Worm (Caenorhabditis elegans): Measurements from ENCODE around the gene inso-1.

Gene inso-1

DNA sequence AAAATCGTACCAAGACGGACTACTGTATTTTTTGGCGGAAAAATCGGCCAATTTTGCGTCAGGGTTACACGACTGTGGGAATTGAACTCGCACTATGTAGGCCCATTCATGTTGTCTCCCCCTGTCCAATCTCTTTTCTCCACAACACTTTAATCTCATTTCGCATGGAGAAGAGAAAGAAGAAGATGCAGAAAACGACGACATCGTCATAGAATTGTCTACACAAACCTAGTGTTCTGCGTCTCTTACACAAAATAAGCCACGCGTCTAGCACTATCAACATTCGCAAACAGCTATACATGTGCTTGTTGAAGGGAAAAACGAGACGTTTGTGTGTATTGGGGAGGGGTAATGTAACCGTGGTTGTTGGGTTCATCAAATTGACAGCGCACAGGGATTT is 23.0 kb downstream of the inso-1 start (continued):
- peak; percentile 60; the same call in 1 of the 2 replicates for TF ChIP-seq ceh-88 (GFP tag; IDR thresholded peaks at IDR 0.05)
- peak; percentile 71 for TF ChIP-seq nhr-90 (tag; optimal IDR thresholded peaks at IDR 0.05; ENCODE audit: poor library complexity)
- TF ChIP-seq nhr-77 (tag; optimal IDR thresholded peaks at IDR 0.05) = peak; percentile 72
- no peak for TF ChIP-seq nhr-84 (tag; optimal IDR thresholded peaks at IDR 0.05)
- TF ChIP-seq snu-23 (GFP tag; optimal IDR thresholded peaks at IDR 0.05) = peak; percentile 93
- peak; percentile 83 for TF ChIP-seq lin-14 (GFP tag; optimal IDR thresholded peaks at IDR 0.05)
- TF ChIP-seq vab-15 (tag; optimal IDR thresholded peaks at IDR 0.05) = peak; percentile 52
- TF ChIP-seq zag-1 (tag; optimal IDR thresholded peaks at IDR 0.05) = peak; percentile 61
- TF ChIP-seq egl-13 (tag; optimal IDR thresholded peaks at IDR 0.05) = peak; percentile 34
- no peak for TF ChIP-seq sptf-1 (tag; optimal IDR thresholded peaks at IDR 0.05)
- TF ChIP-seq pag-3 (tag; optimal IDR thresholded peaks at IDR 0.05; ENCODE audit: borderline replicate concordance, insufficient read depth) = no peak
- TF ChIP-seq ceh-63 (GFP tag; optimal IDR thresholded peaks at IDR 0.05) = peak; percentile 58
- peak; percentile 70 for TF ChIP-seq nhr-71 (tag; optimal IDR thresholded peaks at IDR 0.05)
- TF ChIP-seq dpl-1 (GFP tag; optimal IDR thresholded peaks at IDR 0.05) = peak in 2 of 3 experiments; percentile 7 to 35
- TF ChIP-seq ama-1 (optimal IDR thresholded peaks at IDR 0.05) = no peak
- TF ChIP-seq ceh-82 (tag; optimal IDR thresholded peaks at IDR 0.05) = peak; percentile 67 to 91 (median 76)
- no peak for TF ChIP-seq aha-1 (tag; optimal IDR thresholded peaks at IDR 0.05)
- TF ChIP-seq sup-37 (GFP tag; optimal IDR thresholded peaks at IDR 0.05) = no peak
- peak; percentile 2 for TF ChIP-seq lin-15B (tag; optimal IDR thresholded peaks at IDR 0.05)
- TF ChIP-seq nhr-11 (tag; optimal IDR thresholded peaks at IDR 0.05) = peak; percentile 59
- no peak for TF ChIP-seq F16B12.6 (tag; optimal IDR thresholded peaks at IDR 0.05)
- peak; percentile 89 for TF ChIP-seq C16A3.4 (tag; optimal IDR thresholded peaks at IDR 0.05)
- TF ChIP-seq grh-1 (GFP tag; IDR thresholded peaks at IDR 0.05) = no peak; the same call in 1 of the 2 replicates
- TF ChIP-seq nhr-20 (tag; optimal IDR thresholded peaks at IDR 0.05) = peak; percentile 67
- TF ChIP-seq aly-2 (tag; optimal IDR thresholded peaks at IDR 0.05) = peak; percentile 67
- TF ChIP-seq nhr-237 (tag; optimal IDR thresholded peaks at IDR 0.05) = peak; percentile 71
- TF ChIP-seq mef-2 (tag; optimal IDR thresholded peaks at IDR 0.05) = no peak
- peak; percentile 59 for TF ChIP-seq snpc-4 (tag; optimal IDR thresholded peaks at IDR 0.05)
- no peak for TF ChIP-seq egl-27 (tag; optimal IDR thresholded peaks at IDR 0.05)
- peak; percentile 92 for TF ChIP-seq skn-1 (tag; optimal IDR thresholded peaks at IDR 0.05)
- TF ChIP-seq ets-5 (GFP tag; IDR thresholded peaks at IDR 0.05) = no peak
- TF ChIP-seq irx-1 (tag; optimal IDR thresholded peaks at IDR 0.05) = peak; percentile 73
- no peak for TF ChIP-seq nhr-28 (tag; optimal IDR thresholded peaks at IDR 0.05)
- peak; percentile 50 for TF ChIP-seq sox-4 (tag; optimal IDR thresholded peaks at IDR 0.05)
- no peak for TF ChIP-seq lir-3 (tag; optimal IDR thresholded peaks at IDR 0.05; ENCODE audit: poor library complexity)
- no peak for TF ChIP-seq pqm-1 (tag; optimal IDR thresholded peaks at IDR 0.05)
- TF ChIP-seq isw-1 (GFP tag; IDR thresholded peaks at IDR 0.05) = peak; percentile 52

DNA sequence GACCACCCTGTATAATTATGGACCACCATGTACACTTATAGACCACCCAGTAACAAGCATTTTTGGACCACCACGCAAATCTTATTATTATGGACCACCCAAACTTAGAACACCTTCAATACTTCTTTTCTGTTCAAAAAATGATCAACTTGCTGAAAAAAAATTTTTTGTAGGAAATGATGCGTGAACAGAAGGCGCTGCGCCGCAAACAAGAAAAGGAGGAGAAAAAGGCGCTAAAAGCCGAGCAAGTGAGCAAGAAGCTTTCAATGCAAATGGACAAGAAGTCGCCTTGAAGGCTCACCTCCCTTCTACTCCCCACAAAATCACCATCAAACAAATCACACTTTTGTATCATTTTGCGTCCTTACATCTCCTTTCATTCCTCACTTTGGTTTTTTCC is 27.3 kb downstream of the inso-1 start:
- TF ChIP-seq ama-1 (optimal IDR thresholded peaks at IDR 0.05) (no peak), jun-1 (tag; optimal IDR thresholded peaks at IDR 0.05) (no peak), nhr-237 (tag; optimal IDR thresholded peaks at IDR 0.05) (no peak), egl-13 (tag; optimal IDR thresholded peaks at IDR 0.05) (no peak), elt-2 (tag; optimal IDR thresholded peaks at IDR 0.05) (no peak), unc-62 (GFP tag; optimal IDR thresholded peaks at IDR 0.05) (no peak)

DNA sequence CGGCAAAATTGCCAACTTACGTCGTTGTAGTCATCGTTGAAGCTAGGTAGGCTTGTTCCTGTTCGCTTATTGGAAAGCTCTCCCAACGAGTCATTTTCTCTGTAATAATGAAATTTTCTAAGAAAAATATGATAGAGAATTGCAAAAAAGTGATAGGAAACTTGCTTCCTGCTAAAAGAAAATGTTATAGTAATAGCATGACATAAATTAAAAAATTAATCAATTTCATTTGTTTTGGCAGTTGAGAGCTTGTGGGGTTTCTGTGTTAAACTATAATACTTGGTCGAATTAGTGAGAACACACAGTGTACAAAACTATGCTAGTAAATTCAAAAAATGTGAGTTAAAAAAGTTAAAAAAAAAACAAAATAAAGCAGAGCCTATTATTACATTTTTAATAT is 29.9 kb downstream of the inso-1 start, which contains the start of gene F21E9.2:
Gene F21E9.2 (minus strand): TSS at position 101 of the 400 bp plus-strand sequence.
- no peak for TF ChIP-seq fkh-4 (tag; optimal IDR thresholded peaks at IDR 0.05; ENCODE audit: borderline replicate concordance)
- no peak for TF ChIP-seq lin-14 (GFP tag; optimal IDR thresholded peaks at IDR 0.05)
- no peak for TF ChIP-seq isw-1 (GFP tag; IDR thresholded peaks at IDR 0.05)
- no peak for TF ChIP-seq C16A3.4 (tag; optimal IDR thresholded peaks at IDR 0.05)
- TF ChIP-seq tbx-2 (tag; optimal IDR thresholded peaks at IDR 0.05) = no peak
- TF ChIP-seq elt-2 (tag; optimal IDR thresholded peaks at IDR 0.05) = no peak
- no peak for TF ChIP-seq grh-1 (GFP tag; IDR thresholded peaks at IDR 0.05)
- no peak for TF ChIP-seq alr-1 (tag; optimal IDR thresholded peaks at IDR 0.05; ENCODE audit: borderline replicate concordance)
- TF ChIP-seq C34B4.2 (tag; optimal IDR thresholded peaks at IDR 0.05) = no peak
- TF ChIP-seq nhr-20 (tag; optimal IDR thresholded peaks at IDR 0.05) = no peak
- TF ChIP-seq blmp-1 (tag; optimal IDR thresholded peaks at IDR 0.05) = no peak
- no peak for TF ChIP-seq nhr-84 (tag; optimal IDR thresholded peaks at IDR 0.05)
- TF ChIP-seq efl-3 (GFP tag; optimal IDR thresholded peaks at IDR 0.05) = no peak
- no peak for TF ChIP-seq vab-15 (tag; optimal IDR thresholded peaks at IDR 0.05)

Measured in whole organism, L1 larva.